Worm (Caenorhabditis elegans): Measurements from ENCODE around the gene unc-105.

ce11 chrII:8073222-8073621 lies 43.0 kb upstream of the unc-105 start, which contains the start of gene gpcp-2:
- no peak for TF ChIP-seq nhr-237 (tag; optimal IDR thresholded peaks at IDR 0.05)
- TF ChIP-seq elt-1 (tag; optimal IDR thresholded peaks at IDR 0.05): no peak
- no peak for TF ChIP-seq ama-1 (optimal IDR thresholded peaks at IDR 0.05)
- no peak for TF ChIP-seq nhr-77 (tag; optimal IDR thresholded peaks at IDR 0.05)
- TF ChIP-seq snpc-4 (tag; optimal IDR thresholded peaks at IDR 0.05): no peak
- TF ChIP-seq nhr-12 (tag; optimal IDR thresholded peaks at IDR 0.05): no peak
- no peak for TF ChIP-seq R02D3.7 (tag; optimal IDR thresholded peaks at IDR 0.05)
- no peak for TF ChIP-seq unc-62 (GFP tag; optimal IDR thresholded peaks at IDR 0.05)
- no peak for TF ChIP-seq blmp-1 (tag; optimal IDR thresholded peaks at IDR 0.05; ENCODE audit: insufficient read depth)
- no peak for TF ChIP-seq lin-39 (tag; optimal IDR thresholded peaks at IDR 0.05)
- no peak for TF ChIP-seq skn-1 (tag; optimal IDR thresholded peaks at IDR 0.05)
- TF ChIP-seq unc-39 (tag; optimal IDR thresholded peaks at IDR 0.05): no peak
- no peak for TF ChIP-seq nhr-25 (tag; optimal IDR thresholded peaks at IDR 0.05)
